Fruit fly (Drosophila melanogaster) whole organism, wandering third instar larva: ENCODE results near the gene CG12643.

ENCODE experiments used
- Hr78 ChIP-seq: fragments of >200 bp; optimal IDR thresholded peaks from 2 replicates; lab custom pipeline; 2017; ENCODE audit warnings: missing biosample characterization, missing genetic modification characterization
- br ChIP-seq: fragments of 200-800 bp; sonication (Bioruptor generic); optimal IDR thresholded peaks from 2 replicates; lab custom pipeline; 2016; ENCODE audit warnings: missing biosample characterization, missing genetic modification characterization
- dl ChIP-seq, 2 experiments: fragments of 175-275, 200-275 bp in 1 of 2; fragments of 200-275 bp in 1 of 2; sonication (Bioruptor generic); optimal IDR thresholded peaks; lab custom pipeline; 2018; ENCODE audit warnings: mild to moderate bottlenecking in 2 of 2, missing biosample characterization in 2 of 2, missing genetic modification characterization in 2 of 2, moderate library complexity in 2 of 2; ENCODE audit not compliant: partially characterized antibody in 2 of 2, insufficient read depth in 1 of 2
- dsf ChIP-seq: sonication (Bioruptor generic); optimal IDR thresholded peaks from 2 replicates; lab custom pipeline; 2016; ENCODE audit warnings: missing biosample characterization, missing genetic modification characterization, borderline replicate concordance
- ey ChIP-seq: fragments of 200-800 bp; sonication (Bioruptor generic); optimal IDR thresholded peaks from 2 replicates; lab custom pipeline; 2016; ENCODE audit warnings: missing biosample characterization, missing genetic modification characterization
- fru ChIP-seq: fragments of 200-800 bp; sonication (Bioruptor generic); optimal IDR thresholded peaks from 3 replicates; lab custom pipeline; 2016; ENCODE audit warnings: missing biosample characterization, mild to moderate bottlenecking, missing genetic modification characterization
- pan ChIP-seq: fragments of >200 bp; optimal IDR thresholded peaks from 2 replicates; lab custom pipeline; 2017
- sage ChIP-seq: fragments of 200-800 bp; sonication (Bioruptor generic); optimal IDR thresholded peaks from 2 replicates; lab custom pipeline; 2016; ENCODE audit warnings: missing biosample characterization, mild to moderate bottlenecking, missing genetic modification characterization
- sv ChIP-seq: fragments of 200-800 bp; sonication (Bioruptor generic); optimal IDR thresholded peaks from 3 replicates; lab custom pipeline; 2016; ENCODE audit warnings: missing biosample characterization, missing genetic modification characterization
- tai ChIP-seq: sonication (Bioruptor generic); optimal IDR thresholded peaks from 2 replicates; lab custom pipeline; 2016; ENCODE audit warnings: missing biosample characterization, missing genetic modification characterization

DNA sequence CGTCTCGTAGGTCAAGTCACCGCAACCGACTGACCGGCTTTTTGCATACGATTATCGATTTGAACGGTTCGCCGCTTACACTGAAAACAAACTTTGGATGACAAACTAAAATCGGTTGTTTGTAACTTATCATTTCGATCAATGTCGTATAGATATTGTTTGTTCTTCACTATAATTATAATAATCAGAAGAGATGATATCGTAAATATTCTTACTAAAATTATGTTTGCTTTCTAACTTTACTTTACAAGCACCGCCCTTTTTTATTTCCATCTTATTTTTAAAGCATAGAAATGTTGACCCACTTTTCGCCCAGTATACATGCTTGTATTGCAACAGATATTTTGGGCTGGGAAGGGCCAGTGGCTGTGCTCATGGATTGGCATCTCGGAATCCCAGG lies 32.0 kb downstream of the CG12643 start, which contains the start of gene CG2961:
- TF ChIP-seq sv (GFP tag; lab: Kevin White, UChicago) (no peak), pan (lab: Kevin White, UChicago) (no peak), dsf (GFP tag; lab: Kevin White, UChicago) (no peak), fru (no peak), ey (GFP tag; lab: Kevin White, UChicago) (no peak), dl (GFP tag; optimal IDR thresholded peaks at IDR 0.05; lab: Kevin White, UChicago; ENCODE audit: insufficient read depth in 1 of 2, partially characterized antibody in 2 of 2) (no peak), sage (no peak), Hr78 (GFP tag; lab: Kevin White, UChicago) (no peak), tai (GFP tag; lab: Kevin White, UChicago) (no peak), br (no peak)
